Fruit fly (Drosophila melanogaster) whole organism, embryonic: ENCODE results near the gene ldbr.
A peak's percentile ranks its signal among the peaks of the same experiment; 100 is the strongest.

ENCODE experiments used
- Blimp-1 ChIP-seq: fragments of 200-800 bp; sonication (Bioruptor generic); optimal IDR thresholded peaks from 3 replicates; lab custom pipeline; 2018; ENCODE audit warnings: missing biosample characterization, missing genetic modification characterization, mild to moderate bottlenecking, moderate library complexity, missing genetic modification reagents
- CG11398 ChIP-seq: fragments of 200-800 bp; sonication (Bioruptor generic); optimal IDR thresholded peaks from 2 replicates; lab custom pipeline; 2016; ENCODE audit warnings: missing biosample characterization, missing genetic modification characterization
- CG11695 ChIP-seq: fragments of 200-800 bp; sonication (Bioruptor generic); IDR thresholded peaks from 3 replicates; pipeline ENCODE4 v1.3.6; 2022; ENCODE audit warnings: missing biosample characterization, missing genetic modification characterization
- CG1233 ChIP-seq: fragments of 200-800 bp; sonication (Bioruptor generic); optimal IDR thresholded peaks from 4 replicates; lab custom pipeline; 2018; ENCODE audit warnings: missing biosample characterization, mild to moderate bottlenecking, missing genetic modification characterization
- CG12659 ChIP-seq: fragments of 200-800 bp; sonication (Bioruptor generic); optimal IDR thresholded peaks from 3 replicates; lab custom pipeline; 2017; ENCODE audit warnings: mild to moderate bottlenecking, missing biosample characterization, missing genetic modification reagents, missing genetic modification characterization
- CG12769 ChIP-seq: fragments of 200-800 bp; sonication (Bioruptor generic); optimal IDR thresholded peaks from 2 replicates; lab custom pipeline; 2019; ENCODE audit warnings: missing biosample characterization, mild to moderate bottlenecking, missing genetic modification characterization, moderate library complexity
- CG13424 ChIP-seq: fragments of 200-800 bp; sonication (Bioruptor generic); optimal IDR thresholded peaks from 2 replicates; lab custom pipeline; 2019; ENCODE audit warnings: missing biosample characterization, mild to moderate bottlenecking, missing genetic modification characterization, moderate library complexity
- CG13624 ChIP-seq: fragments of 200-800 bp; sonication (Bioruptor generic); optimal IDR thresholded peaks from 2 replicates; lab custom pipeline; 2016; ENCODE audit warnings: missing biosample characterization, missing genetic modification characterization
- CG13894 ChIP-seq: fragments of 200-800 bp; sonication (Bioruptor generic); optimal IDR thresholded peaks from 3 replicates; lab custom pipeline; 2018; ENCODE audit warnings: missing biosample characterization, mild to moderate bottlenecking, missing genetic modification characterization, moderate library complexity
- CG17385 ChIP-seq: fragments of 200-800 bp; sonication (Bioruptor generic); optimal IDR thresholded peaks from 3 replicates; lab custom pipeline; 2018; ENCODE audit warnings: missing biosample characterization, mild to moderate bottlenecking, missing genetic modification characterization
- CG18262 ChIP-seq: fragments of 200-800 bp; optimal IDR thresholded peaks from 3 replicates; lab custom pipeline; 2019; ENCODE audit warnings: missing biosample characterization, mild to moderate bottlenecking, missing genetic modification characterization, moderate library complexity
- CG18764 ChIP-seq: fragments of 200-800 bp; sonication (Bioruptor generic); optimal IDR thresholded peaks from 3 replicates; lab custom pipeline; 2016; ENCODE audit warnings: missing biosample characterization, missing genetic modification characterization
- CG2678 ChIP-seq: fragments of 200-800 bp; sonication (Bioruptor generic); optimal IDR thresholded peaks from 3 replicates; lab custom pipeline; 2019; ENCODE audit warnings: missing biosample characterization, mild to moderate bottlenecking, missing genetic modification characterization, moderate library complexity
- CG2712 ChIP-seq: fragments of 200-800 bp; optimal IDR thresholded peaks from 3 replicates; lab custom pipeline; 2019; ENCODE audit warnings: missing biosample characterization, mild to moderate bottlenecking, missing genetic modification characterization, moderate library complexity
- CG30403 ChIP-seq: fragments of 200-800 bp; sonication (Bioruptor generic); optimal IDR thresholded peaks from 3 replicates; lab custom pipeline; 2016; ENCODE audit warnings: missing biosample characterization, missing genetic modification characterization
- CG30431 ChIP-seq: fragments of 200-800 bp; sonication (Bioruptor generic); optimal IDR thresholded peaks from 2 replicates; lab custom pipeline; 2017; ENCODE audit warnings: missing biosample characterization, missing genetic modification characterization
- CG3065 ChIP-seq: fragments of 200-800 bp; sonication (Bioruptor generic); optimal IDR thresholded peaks from 2 replicates; lab custom pipeline; 2016; ENCODE audit warnings: missing biosample characterization, missing genetic modification characterization
- CG31224 ChIP-seq: fragments of 200-800 bp; sonication (Bioruptor generic); IDR thresholded peaks from 2 replicates; pipeline ENCODE4 v1.3.6; 2022; ENCODE audit warnings: missing biosample characterization, missing genetic modification characterization
- CG33213 ChIP-seq: fragments of 200-800 bp; sonication (Bioruptor generic); optimal IDR thresholded peaks from 3 replicates; lab custom pipeline; 2016; ENCODE audit warnings: missing biosample characterization, missing genetic modification characterization
- CG34376 ChIP-seq: fragments of 200-800 bp; sonication (Bioruptor generic); optimal IDR thresholded peaks from 2 replicates; lab custom pipeline; 2018; ENCODE audit warnings: missing biosample characterization, mild to moderate bottlenecking, missing genetic modification characterization
- CG4404 ChIP-seq: fragments of 200-800 bp; sonication (Bioruptor generic); IDR thresholded peaks from 2 replicates; pipeline ENCODE4 v1.3.6; 2022; ENCODE audit warnings: missing biosample characterization, missing genetic modification characterization
- CG6683 ChIP-seq: fragments of 200-800 bp; sonication (Bioruptor generic); optimal IDR thresholded peaks from 2 replicates; lab custom pipeline; 2017; ENCODE audit warnings: missing biosample characterization, mild to moderate bottlenecking, missing genetic modification characterization, missing genetic modification reagents
- CG7357 ChIP-seq: fragments of 200-800 bp; sonication (Bioruptor generic); IDR thresholded peaks from 3 replicates; pipeline ENCODE4 v1.3.6; 2022; ENCODE audit warnings: missing biosample characterization, missing genetic modification characterization
- CG7839 ChIP-seq: fragments of 200-800 bp; sonication (Bioruptor generic); optimal IDR thresholded peaks from 3 replicates; lab custom pipeline; 2018; ENCODE audit warnings: missing biosample characterization, mild to moderate bottlenecking, missing genetic modification characterization, moderate library complexity
- CG8924 ChIP-seq: fragments of 200-800 bp; optimal IDR thresholded peaks from 3 replicates; lab custom pipeline; 2019; ENCODE audit warnings: missing biosample characterization, mild to moderate bottlenecking, missing genetic modification characterization, moderate library complexity
- CG9437 ChIP-seq: fragments of 200-800 bp; sonication (Bioruptor generic); optimal IDR thresholded peaks from 2 replicates; lab custom pipeline; 2018; ENCODE audit warnings: missing biosample characterization, mild to moderate bottlenecking, missing genetic modification characterization
- Camta ChIP-seq: fragments of 200-800 bp; sonication (Bioruptor generic); optimal IDR thresholded peaks from 2 replicates; lab custom pipeline; 2016; ENCODE audit warnings: missing biosample characterization, missing genetic modification characterization
- HHEX ChIP-seq: fragments of 200-800 bp; sonication (Bioruptor generic); optimal IDR thresholded peaks from 3 replicates; lab custom pipeline; 2017; ENCODE audit warnings: missing biosample characterization, mild to moderate bottlenecking, missing genetic modification characterization, missing genetic modification reagents
- Hey ChIP-seq: fragments of 200-800 bp; sonication (Bioruptor generic); optimal IDR thresholded peaks from 3 replicates; lab custom pipeline; 2018; ENCODE audit warnings: missing biosample characterization, mild to moderate bottlenecking, missing genetic modification characterization
- Oli ChIP-seq: fragments of 200-800 bp; sonication (Bioruptor generic); optimal IDR thresholded peaks from 2 replicates; lab custom pipeline; 2018; ENCODE audit warnings: missing biosample characterization, mild to moderate bottlenecking, missing genetic modification characterization, moderate library complexity
- Sox102F ChIP-seq: fragments of 200-800 bp; sonication (Bioruptor generic); optimal IDR thresholded peaks from 2 replicates; lab custom pipeline; 2018; ENCODE audit warnings: missing biosample characterization, mild to moderate bottlenecking, missing genetic modification characterization, moderate library complexity
- Xbp1 ChIP-seq: fragments of 200-800 bp; sonication (Bioruptor generic); optimal IDR thresholded peaks from 3 replicates; lab custom pipeline; 2016; ENCODE audit warnings: missing biosample characterization, mild to moderate bottlenecking, missing genetic modification characterization
- bab2 ChIP-seq: fragments of 200-800 bp; sonication (Bioruptor generic); optimal IDR thresholded peaks from 2 replicates; lab custom pipeline; 2016; ENCODE audit warnings: missing biosample characterization, missing genetic modification characterization
- br ChIP-seq: fragments of >200 bp; optimal IDR thresholded peaks from 2 replicates; lab custom pipeline; 2017
- bsh ChIP-seq, 2 experiments: fragments of 200-800 bp; sonication (Bioruptor generic); optimal IDR thresholded peaks; 2 replicates each; lab custom pipeline; 2017 to 2018; ENCODE audit warnings: mild to moderate bottlenecking in 2 of 2, missing biosample characterization in 2 of 2, missing genetic modification characterization in 2 of 2, moderate library complexity in 1 of 2
- crol ChIP-seq: fragments of 200-800 bp; sonication (Bioruptor generic); IDR thresholded peaks from 2 replicates; pipeline ENCODE4 v1.3.6; 2022; ENCODE audit warnings: missing biosample characterization, missing genetic modification characterization
- dm ChIP-seq: fragments of 200-800 bp; sonication (Bioruptor generic); optimal IDR thresholded peaks from 3 replicates; lab custom pipeline; 2016; ENCODE audit warnings: missing biosample characterization, missing genetic modification characterization
- dmrt99B ChIP-seq: fragments of 200-800 bp; sonication (Bioruptor generic); optimal IDR thresholded peaks from 2 replicates; lab custom pipeline; 2018; ENCODE audit warnings: missing biosample characterization, mild to moderate bottlenecking, missing genetic modification characterization, moderate library complexity
- dysf ChIP-seq: fragments of 200-800 bp; sonication (Bioruptor generic); IDR thresholded peaks from 3 replicates; pipeline ENCODE4 v1.3.6; 2022; ENCODE audit warnings: missing biosample characterization, missing genetic modification characterization
- eve ChIP-seq, 2 experiments: fragments of >200 bp; optimal IDR thresholded peaks; 2 replicates each; lab custom pipeline; 2017; ENCODE audit warnings: missing biosample characterization in 2 of 2, missing genetic modification characterization in 2 of 2
- jumu ChIP-seq: fragments of 200-800 bp; sonication (Bioruptor generic); optimal IDR thresholded peaks from 3 replicates; lab custom pipeline; 2016; ENCODE audit warnings: missing biosample characterization, missing genetic modification characterization
- kni ChIP-seq: fragments of 200-800 bp; sonication (Bioruptor generic); optimal IDR thresholded peaks from 3 replicates; lab custom pipeline; 2017; ENCODE audit warnings: mild to moderate bottlenecking, missing biosample characterization, missing genetic modification reagents, missing genetic modification characterization
- lilli ChIP-seq: fragments of 200-800 bp; sonication (Bioruptor generic); optimal IDR thresholded peaks from 3 replicates; lab custom pipeline; 2016; ENCODE audit warnings: missing biosample characterization, missing genetic modification characterization
- mam ChIP-seq: fragments of 200-800 bp; sonication (Bioruptor generic); optimal IDR thresholded peaks from 3 replicates; lab custom pipeline; 2016; ENCODE audit warnings: missing biosample characterization, missing genetic modification characterization
- mirr ChIP-seq: fragments of 200-800 bp; sonication (Bioruptor generic); optimal IDR thresholded peaks from 3 replicates; lab custom pipeline; 2018; ENCODE audit warnings: missing biosample characterization, mild to moderate bottlenecking, missing genetic modification characterization
- odd ChIP-seq: fragments of 200-800 bp; sonication (Bioruptor generic); optimal IDR thresholded peaks from 2 replicates; lab custom pipeline; 2017; ENCODE audit warnings: missing biosample characterization, mild to moderate bottlenecking, missing genetic modification characterization
- otp ChIP-seq: fragments of 200-800 bp; sonication (Bioruptor generic); IDR thresholded peaks from 3 replicates; pipeline ENCODE4, ENCODE4 v1.3.6; 2022; ENCODE audit warnings: missing biosample characterization, missing genetic modification characterization
- pho ChIP-seq: fragments of 200-800 bp; sonication (Bioruptor generic); optimal IDR thresholded peaks from 2 replicates; lab custom pipeline; 2016; ENCODE audit warnings: missing biosample characterization, missing genetic modification characterization
- sens ChIP-seq: fragments of 200-800 bp; sonication (Bioruptor generic); peaks from one replicate; lab custom pipeline; 2016; ENCODE audit warnings: missing biosample characterization, missing genetic modification characterization
- sim ChIP-seq: fragments of 200-800 bp; sonication (Bioruptor generic); IDR thresholded peaks from 2 replicates; pipeline ENCODE4 v1.3.6; 2022; ENCODE audit warnings: missing biosample characterization, missing genetic modification characterization
- tgo ChIP-seq: fragments of 200-800 bp; sonication (Bioruptor generic); IDR thresholded peaks from 3 replicates; pipeline ENCODE4 v1.3.6; 2022; ENCODE audit warnings: missing biosample characterization, missing genetic modification characterization
- tll ChIP-seq, 2 experiments: fragments of 200-800 bp in 1 of 2; fragments of >200 bp in 1 of 2; sonication (Bioruptor generic) in 1 of 2; optimal IDR thresholded peaks; 2 replicates each; lab custom pipeline; 2017 to 2019; ENCODE audit warnings: missing biosample characterization in 2 of 2, missing genetic modification characterization in 2 of 2, mild to moderate bottlenecking in 1 of 2, moderate library complexity in 1 of 2

ldbr gene

DNA sequence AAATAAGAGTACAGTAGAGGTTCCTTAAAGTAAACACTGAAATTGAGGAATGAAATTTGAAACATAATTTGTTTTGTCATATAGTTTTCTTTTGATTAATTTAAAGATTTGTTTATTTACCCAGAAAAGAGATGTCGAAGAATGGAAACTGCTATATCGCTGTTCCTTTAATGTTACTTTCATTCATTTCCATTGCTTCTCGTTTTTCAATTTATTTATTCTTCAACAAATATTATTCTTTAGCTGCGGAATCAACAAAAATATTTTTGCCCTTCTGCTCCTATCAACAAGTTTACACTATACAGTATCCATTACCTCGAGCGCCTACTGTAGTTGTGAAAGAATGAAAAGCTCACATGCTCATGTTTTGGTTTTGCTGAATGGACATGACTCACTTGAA is 45.5 kb upstream of the ldbr start (continued):
- TF ChIP-seq odd (GFP tag; lab: Kevin White, UChicago) (no peak), Xbp1 (GFP tag; lab: Kevin White, UChicago) (no peak), bsh (GFP tag; optimal IDR thresholded peaks at IDR 0.05; lab: Kevin White, UChicago) (no peak), pho (GFP tag; lab: Kevin White, UChicago) (no peak), CG1233 (GFP tag; lab: Kevin White, UChicago) (no peak), otp (GFP tag; lab: Robert Waterston, UW) (no peak), dysf (GFP tag; lab: Robert Waterston, UW) (peak; percentile 39; the same call in 1 of the 3 replicates), jumu (GFP tag; lab: Kevin White, UChicago) (no peak), CG11695 (GFP tag; lab: Robert Waterston, UW) (0 out of 3 replicates have a peak, but pooled peaks have one; percentile 9), mirr (no peak), sim (GFP tag; lab: Robert Waterston, UW) (no peak), CG34376 (no peak), tgo (no peak), Hey (tag; lab: Kevin White, UChicago) (no peak), dmrt99B (tag; lab: Kevin White, UChicago) (peak; percentile 43), CG13624 (GFP tag; lab: Kevin White, UChicago) (peak; percentile 5), CG6683 (GFP tag; lab: Kevin White, UChicago) (no peak), eve (GFP tag; optimal IDR thresholded peaks at IDR 0.05; lab: Kevin White, UChicago) (no peak), CG7839 (tag; lab: Kevin White, UChicago) (peak; percentile 51), CG2712 (tag; lab: Kevin White, UChicago) (peak; percentile 40), mam (GFP tag; lab: Kevin White, UChicago) (peak; percentile 0), Oli (no peak), HHEX (GFP tag; lab: Kevin White, UChicago) (no peak), Sox102F (no peak), br (no peak), CG18262 (tag; lab: Kevin White, UChicago) (peak; percentile 15), CG30431 (no peak), CG13424 (tag; lab: Kevin White, UChicago) (no peak), lilli (GFP tag; lab: Kevin White, UChicago) (no peak), crol (GFP tag; lab: Robert Waterston, UW) (no peak), CG2678 (tag; lab: Kevin White, UChicago) (peak; percentile 65), CG3065 (GFP tag; lab: Kevin White, UChicago) (no peak), Blimp-1 (GFP tag; lab: Kevin White, UChicago) (peak; percentile 27), CG9437 (GFP tag; lab: Kevin White, UChicago) (peak; percentile 3), sens (no peak), CG4404 (GFP tag; lab: Robert Waterston, UW) (no peak), CG13894 (tag; lab: Kevin White, UChicago) (no peak), CG8924 (no peak), tll (GFP tag; optimal IDR thresholded peaks at IDR 0.05; lab: Kevin White, UChicago) (no peak), CG12769 (no peak), CG33213 (GFP tag; lab: Kevin White, UChicago) (no peak), bab2 (GFP tag; lab: Kevin White, UChicago) (no peak), dm (GFP tag; lab: Kevin White, UChicago) (no peak), kni (GFP tag; lab: Kevin White, UChicago) (no peak), CG17385 (GFP tag; lab: Kevin White, UChicago) (no peak), CG12659 (GFP tag; lab: Kevin White, UChicago) (peak; percentile 8), CG18764 (GFP tag; lab: Kevin White, UChicago) (no peak), CG30403 (GFP tag; lab: Kevin White, UChicago) (peak; percentile 31), CG31224 (no peak), CG11398 (no peak), Camta (GFP tag; lab: Kevin White, UChicago) (no peak), CG7357 (GFP tag; lab: Robert Waterston, UW) (no peak)
